Fruit fly (Drosophila melanogaster) whole organism, embryonic: ENCODE results near the gene CG12659.

Source experiments
- Ada2b ChIP-seq: fragments of 200-800 bp; sonication (Bioruptor generic); IDR thresholded peaks from 2 replicates; pipeline ENCODE4 v1.3.6; 2022; ENCODE audit warnings: missing biosample characterization, missing genetic modification characterization
- BEAF-32 ChIP-seq: fragments of 200-800 bp; sonication (Bioruptor generic); optimal IDR thresholded peaks from 3 replicates; lab custom pipeline; 2017; ENCODE audit warnings: missing biosample characterization, missing genetic modification characterization, mild to moderate bottlenecking, moderate library complexity, missing genetic modification reagents
- Bgb ChIP-seq: fragments of 200-800 bp; sonication (Bioruptor generic); IDR thresholded peaks from 2 replicates; pipeline ENCODE4 v1.3.6; 2022; ENCODE audit warnings: missing biosample characterization, missing genetic modification characterization; ENCODE audit not compliant: partially characterized antibody
- Blimp-1 ChIP-seq: fragments of 200-800 bp; sonication (Bioruptor generic); optimal IDR thresholded peaks from 3 replicates; lab custom pipeline; 2018; ENCODE audit warnings: missing biosample characterization, missing genetic modification characterization, mild to moderate bottlenecking, moderate library complexity, missing genetic modification reagents
- CG10274 ChIP-seq: fragments of 200-800 bp; sonication (Bioruptor generic); optimal IDR thresholded peaks from 3 replicates; lab custom pipeline; 2017; ENCODE audit warnings: missing biosample characterization, mild to moderate bottlenecking, missing genetic modification characterization
- CG10431 ChIP-seq: fragments of 200-800 bp; sonication (Bioruptor generic); optimal IDR thresholded peaks from 3 replicates; lab custom pipeline; 2018; ENCODE audit warnings: missing biosample characterization, mild to moderate bottlenecking, missing genetic modification characterization
- CG13287 ChIP-seq: fragments of 200-800 bp; sonication (Bioruptor generic); IDR thresholded peaks from 2 replicates; pipeline ENCODE4 v1.3.6; 2022; ENCODE audit warnings: missing biosample characterization, missing genetic modification characterization; ENCODE audit not compliant: partially characterized antibody
- CG14860 ChIP-seq: fragments of 200-800 bp; sonication (Bioruptor generic); IDR thresholded peaks from 3 replicates; pipeline ENCODE4 v1.3.6; 2022; ENCODE audit warnings: missing biosample characterization, missing genetic modification characterization; ENCODE audit not compliant: partially characterized antibody
- CG16813 ChIP-seq: fragments of 200-800 bp; sonication (Bioruptor generic); IDR thresholded peaks from 3 replicates; pipeline ENCODE4 v1.3.6; 2022; ENCODE audit warnings: missing biosample characterization, missing genetic modification characterization; ENCODE audit not compliant: partially characterized antibody
- CG2116 ChIP-seq: fragments of 200-800 bp; sonication (Bioruptor generic); optimal IDR thresholded peaks from 3 replicates; lab custom pipeline; 2018; ENCODE audit warnings: missing biosample characterization, mild to moderate bottlenecking, missing genetic modification characterization
- CG34376 ChIP-seq: fragments of 200-800 bp; sonication (Bioruptor generic); optimal IDR thresholded peaks from 2 replicates; lab custom pipeline; 2018; ENCODE audit warnings: missing biosample characterization, mild to moderate bottlenecking, missing genetic modification characterization
- CG3847 ChIP-seq: fragments of 200-800 bp; sonication (Bioruptor generic); IDR thresholded peaks from 2 replicates; pipeline ENCODE4 v1.3.6; 2022; ENCODE audit warnings: missing biosample characterization, missing genetic modification characterization
- CG4328 ChIP-seq: fragments of 200-800 bp; sonication (Bioruptor generic); optimal IDR thresholded peaks from 3 replicates; lab custom pipeline; 2017; ENCODE audit warnings: missing biosample characterization, missing genetic modification reagents, missing genetic modification characterization
- CG6683 ChIP-seq: fragments of 200-800 bp; sonication (Bioruptor generic); optimal IDR thresholded peaks from 2 replicates; lab custom pipeline; 2017; ENCODE audit warnings: missing biosample characterization, mild to moderate bottlenecking, missing genetic modification characterization, missing genetic modification reagents
- CG6791 ChIP-seq: fragments of 200-800 bp; sonication (Bioruptor generic); IDR thresholded peaks from 3 replicates; pipeline ENCODE4 v1.3.6; 2022; ENCODE audit warnings: missing biosample characterization, missing genetic modification characterization; ENCODE audit not compliant: partially characterized antibody
- CG8765 ChIP-seq: fragments of 200-800 bp; sonication (Bioruptor generic); IDR thresholded peaks from 2 replicates; pipeline ENCODE4 v1.3.6; 2022; ENCODE audit warnings: missing biosample characterization, missing genetic modification characterization
- CG8924 ChIP-seq: fragments of 200-800 bp; optimal IDR thresholded peaks from 3 replicates; lab custom pipeline; 2019; ENCODE audit warnings: missing biosample characterization, mild to moderate bottlenecking, missing genetic modification characterization, moderate library complexity
- CTCF ChIP-seq: fragments of 200-800 bp; sonication (Bioruptor generic); optimal IDR thresholded peaks from 2 replicates; lab custom pipeline; 2017; ENCODE audit warnings: missing biosample characterization, mild to moderate bottlenecking, missing genetic modification characterization, moderate library complexity
- Camta ChIP-seq: fragments of 200-800 bp; sonication (Bioruptor generic); optimal IDR thresholded peaks from 2 replicates; lab custom pipeline; 2016; ENCODE audit warnings: missing biosample characterization, missing genetic modification characterization
- Dll ChIP-seq: fragments of 200-800 bp; sonication (Bioruptor generic); IDR thresholded peaks from 4 replicates; pipeline ENCODE4 v1.3.6; 2022; ENCODE audit warnings: missing biosample characterization, missing genetic modification characterization; ENCODE audit not compliant: partially characterized antibody
- Doc3 ChIP-seq: fragments of 200-800 bp; sonication (Bioruptor generic); IDR thresholded peaks from 3 replicates; pipeline ENCODE4 v1.3.6; 2022; ENCODE audit warnings: missing biosample characterization, missing genetic modification characterization; ENCODE audit not compliant: partially characterized antibody
- Dp ChIP-seq: fragments of 200-800 bp; sonication (Bioruptor generic); optimal IDR thresholded peaks from 2 replicates; lab custom pipeline; 2018; ENCODE audit warnings: missing biosample characterization, mild to moderate bottlenecking, missing genetic modification characterization, moderate library complexity
- Dref ChIP-seq: fragments of 200-800 bp; sonication (Bioruptor generic); IDR thresholded peaks from 2 replicates; pipeline ENCODE4 v1.3.6; 2022; ENCODE audit warnings: missing biosample characterization, missing genetic modification characterization
- E2f2 ChIP-seq: fragments of 200-800 bp; sonication (Bioruptor generic); IDR thresholded peaks from 2 replicates; pipeline ENCODE4 v1.3.6; 2022; ENCODE audit warnings: missing biosample characterization, missing genetic modification characterization
- Gsc ChIP-seq: fragments of 200-800 bp; sonication (Bioruptor generic); IDR thresholded peaks from 2 replicates; pipeline ENCODE4 v1.3.6; 2022; ENCODE audit warnings: missing biosample characterization, missing genetic modification characterization
- Myb ChIP-seq: fragments of 200-800 bp; sonication (Bioruptor generic); optimal IDR thresholded peaks from 2 replicates; lab custom pipeline; 2016; ENCODE audit warnings: missing biosample characterization, missing genetic modification characterization
- Opbp ChIP-seq: fragments of 200-800 bp; sonication (Bioruptor generic); IDR thresholded peaks from 3 replicates; pipeline ENCODE4 v1.3.6; 2022; ENCODE audit warnings: missing biosample characterization, missing genetic modification characterization; ENCODE audit not compliant: partially characterized antibody
- Scr ChIP-seq: fragments of 200-800 bp; sonication (Bioruptor generic); IDR thresholded peaks from 2 replicates; pipeline ENCODE4 v1.3.6; 2022; ENCODE audit warnings: missing biosample characterization, missing genetic modification characterization; ENCODE audit not compliant: partially characterized antibody
- Sin3A ChIP-seq: fragments of >200 bp; optimal IDR thresholded peaks from 2 replicates; lab custom pipeline; 2018
- Sry-δ ChIP-seq: fragments of 200-800 bp; sonication (Bioruptor generic); optimal IDR thresholded peaks from 2 replicates; lab custom pipeline; 2016; ENCODE audit warnings: missing biosample characterization, missing genetic modification characterization
- Xbp1 ChIP-seq: fragments of 200-800 bp; sonication (Bioruptor generic); optimal IDR thresholded peaks from 3 replicates; lab custom pipeline; 2016; ENCODE audit warnings: missing biosample characterization, mild to moderate bottlenecking, missing genetic modification characterization
- ara ChIP-seq: fragments of 200-800 bp; sonication (Bioruptor generic); IDR thresholded peaks from 2 replicates; pipeline ENCODE4 v1.3.6; 2022; ENCODE audit warnings: missing biosample characterization, missing genetic modification characterization
- bbx ChIP-seq: fragments of 200-800 bp; sonication (Bioruptor generic); IDR thresholded peaks from 2 replicates; pipeline ENCODE4 v1.3.6; 2022; ENCODE audit warnings: missing biosample characterization, missing genetic modification characterization; ENCODE audit not compliant: partially characterized antibody
- cg ChIP-seq: fragments of 200-800 bp; sonication (Bioruptor generic); optimal IDR thresholded peaks from 3 replicates; lab custom pipeline; 2019; ENCODE audit warnings: missing biosample characterization, mild to moderate bottlenecking, missing genetic modification characterization, moderate library complexity
- dmrt11E ChIP-seq: fragments of 200-800 bp; sonication (Bioruptor generic); optimal IDR thresholded peaks from 3 replicates; lab custom pipeline; 2018; ENCODE audit warnings: missing biosample characterization, mild to moderate bottlenecking, missing genetic modification characterization, moderate library complexity
- emc ChIP-seq: fragments of 200-800 bp; sonication (Bioruptor generic); optimal IDR thresholded peaks from 2 replicates; lab custom pipeline; 2016; ENCODE audit warnings: missing biosample characterization, missing genetic modification characterization
- fd96Cb ChIP-seq: fragments of 200-800 bp; sonication (Bioruptor generic); optimal IDR thresholded peaks from 2 replicates; lab custom pipeline; 2018; ENCODE audit warnings: missing biosample characterization, mild to moderate bottlenecking, missing genetic modification characterization, moderate library complexity
- gcm2 ChIP-seq: fragments of 200-800 bp; sonication (Bioruptor generic); optimal IDR thresholded peaks from 2 replicates; lab custom pipeline; 2016; ENCODE audit warnings: missing biosample characterization, missing genetic modification characterization
- hb ChIP-seq: fragments of 200-800 bp; sonication (Bioruptor generic); IDR thresholded peaks from 3 replicates; pipeline ENCODE4 v1.3.6; 2022; ENCODE audit warnings: missing biosample characterization, missing genetic modification characterization; ENCODE audit not compliant: partially characterized antibody
- inv ChIP-seq: fragments of 200-800 bp; sonication (Bioruptor generic); IDR thresholded peaks from 2 replicates; pipeline ENCODE4 v1.3.6; 2022; ENCODE audit warnings: missing biosample characterization, missing genetic modification characterization; ENCODE audit not compliant: partially characterized antibody
- lbe ChIP-seq: fragments of 200-800 bp; sonication (Bioruptor generic); optimal IDR thresholded peaks from 2 replicates; lab custom pipeline; 2016; ENCODE audit warnings: missing biosample characterization, mild to moderate bottlenecking, missing genetic modification characterization
- mld ChIP-seq: fragments of 200-800 bp; sonication (Bioruptor generic); IDR thresholded peaks from 3 replicates; pipeline ENCODE4 v1.3.6; 2022; ENCODE audit warnings: missing biosample characterization, missing genetic modification characterization; ENCODE audit not compliant: partially characterized antibody
- nerfin-2 ChIP-seq: fragments of 200-800 bp; sonication (Bioruptor generic); IDR thresholded peaks from 2 replicates; pipeline ENCODE4 v1.3.6; 2022; ENCODE audit warnings: missing biosample characterization, missing genetic modification characterization; ENCODE audit not compliant: partially characterized antibody
- phol ChIP-seq: fragments of 200-800 bp; sonication (Bioruptor generic); optimal IDR thresholded peaks from 3 replicates; lab custom pipeline; 2018; ENCODE audit warnings: missing biosample characterization, mild to moderate bottlenecking, missing genetic modification characterization, moderate library complexity
- pum ChIP-seq: fragments of 200-800 bp; sonication (Bioruptor generic); optimal IDR thresholded peaks from 2 replicates; lab custom pipeline; 2016; ENCODE audit warnings: missing biosample characterization, missing genetic modification characterization
- pzg ChIP-seq: fragments of 200-800 bp; sonication (Bioruptor generic); optimal IDR thresholded peaks from 3 replicates; lab custom pipeline; 2018; ENCODE audit warnings: missing biosample characterization, mild to moderate bottlenecking, missing genetic modification characterization, moderate library complexity
- sima ChIP-seq: fragments of 200-800 bp; sonication (Bioruptor generic); optimal IDR thresholded peaks from 2 replicates; lab custom pipeline; 2016; ENCODE audit warnings: missing biosample characterization, missing genetic modification characterization
- stwl ChIP-seq: fragments of 200-800 bp; sonication (Bioruptor generic); optimal IDR thresholded peaks from 3 replicates; lab custom pipeline; 2018; ENCODE audit warnings: missing biosample characterization, mild to moderate bottlenecking, missing genetic modification characterization, moderate library complexity
- vnd ChIP-seq: fragments of 200-800 bp; sonication (Bioruptor generic); IDR thresholded peaks from 3 replicates; pipeline ENCODE4 v1.3.6; 2022; ENCODE audit warnings: missing biosample characterization, missing genetic modification characterization; ENCODE audit not compliant: partially characterized antibody

CG12659 gene

dm6 chrX:8554303-8554702, 37.2 kb downstream of the CG12659 start:
- TF ChIP-seq Xbp1: no peak
- TF ChIP-seq emc: no peak
- TF ChIP-seq Opbp (GFP tag; lab: Robert Waterston, UW): peak; percentile 26; the same call in 1 of the 3 replicates
- no peak for TF ChIP-seq CG8924 (tag; lab: Kevin White, UChicago)
- peak; percentile 34 for TF ChIP-seq CG13287 (GFP tag; lab: Robert Waterston, UW)
- TF ChIP-seq Ada2b: no peak
- no peak for TF ChIP-seq Camta (GFP tag; lab: Kevin White, UChicago)
- 0 out of 2 replicates have a peak, but pooled peaks have one; percentile 37 for TF ChIP-seq bbx (GFP tag; lab: Robert Waterston, UW)
- TF ChIP-seq CG4328 (GFP tag; lab: Kevin White, UChicago): no peak
- no peak for TF ChIP-seq dmrt11E (tag; lab: Kevin White, UChicago)
- TF ChIP-seq CG16813 (GFP tag; lab: Robert Waterston, UW): peak; percentile 52
- TF ChIP-seq Bgb (GFP tag; lab: Robert Waterston, UW): peak; percentile 49; the same call in 1 of the 2 replicates
- no peak for TF ChIP-seq Myb (GFP tag; lab: Kevin White, UChicago)
- TF ChIP-seq gcm2 (GFP tag; lab: Kevin White, UChicago): no peak
- peak; percentile 60; the same call in 2 of the 3 replicates for TF ChIP-seq CG14860 (GFP tag; lab: Robert Waterston, UW)
- no peak for TF ChIP-seq Sin3A (lab: Kevin White, UChicago)
- no peak for TF ChIP-seq CG3847
- peak; percentile 48 for TF ChIP-seq Dp (GFP tag; lab: Kevin White, UChicago)
- peak; percentile 56 for TF ChIP-seq Dref (GFP tag; lab: Robert Waterston, UW)
- peak; percentile 6 for TF ChIP-seq pzg (GFP tag; lab: Kevin White, UChicago)
- TF ChIP-seq Doc3 (GFP tag; lab: Robert Waterston, UW): 0 out of 3 replicates have a peak, but pooled peaks have one; percentile 39
- TF ChIP-seq hb (GFP tag; lab: Robert Waterston, UW): 0 out of 3 replicates have a peak, but pooled peaks have one; percentile 52
- peak; percentile 52; the same call in 1 of the 2 replicates for TF ChIP-seq nerfin-2
- peak; percentile 40; the same call in 2 of the 4 replicates for TF ChIP-seq Dll
- TF ChIP-seq E2f2 (GFP tag; lab: Robert Waterston, UW): peak; percentile 38; the same call in 1 of the 2 replicates
- peak; percentile 39 for TF ChIP-seq inv
- TF ChIP-seq Scr (GFP tag; lab: Robert Waterston, UW): peak; percentile 27
- TF ChIP-seq Sry-δ (GFP tag; lab: Kevin White, UChicago): peak; percentile 35
- no peak for TF ChIP-seq CG10274 (GFP tag; lab: Kevin White, UChicago)
- TF ChIP-seq Blimp-1 (GFP tag; lab: Kevin White, UChicago): no peak
- TF ChIP-seq CG2116 (GFP tag; lab: Kevin White, UChicago): peak; percentile 11
- peak; percentile 70 for TF ChIP-seq CTCF (GFP tag; lab: Kevin White, UChicago)
- TF ChIP-seq CG10431 (GFP tag; lab: Kevin White, UChicago): no peak
- peak; percentile 65 for TF ChIP-seq CG6791
- no peak for TF ChIP-seq ara (GFP tag; lab: Robert Waterston, UW)
- TF ChIP-seq phol (tag; lab: Kevin White, UChicago): no peak
- TF ChIP-seq stwl (tag; lab: Kevin White, UChicago): peak; percentile 71
- TF ChIP-seq BEAF-32 (GFP tag; lab: Kevin White, UChicago): peak; percentile 20
- no peak for TF ChIP-seq lbe (GFP tag; lab: Kevin White, UChicago)
- no peak for TF ChIP-seq Gsc (GFP tag; lab: Robert Waterston, UW)
- TF ChIP-seq vnd (GFP tag; lab: Robert Waterston, UW): peak; percentile 55; the same call in 2 of the 3 replicates
- no peak for TF ChIP-seq fd96Cb (tag; lab: Kevin White, UChicago)
- TF ChIP-seq CG6683 (GFP tag; lab: Kevin White, UChicago): no peak
- TF ChIP-seq CG8765 (GFP tag; lab: Robert Waterston, UW): no peak
- peak; percentile 6 for TF ChIP-seq cg
- 0 out of 3 replicates have a peak, but pooled peaks have one; percentile 30 for TF ChIP-seq mld
- TF ChIP-seq CG34376 (GFP tag; lab: Kevin White, UChicago): no peak
- no peak for TF ChIP-seq pum (GFP tag; lab: Kevin White, UChicago)
- no peak for TF ChIP-seq sima (GFP tag; lab: Kevin White, UChicago)
